Worm (Caenorhabditis elegans): ENCODE data around the gene mep-1.

The mep-1 gene

DNA sequence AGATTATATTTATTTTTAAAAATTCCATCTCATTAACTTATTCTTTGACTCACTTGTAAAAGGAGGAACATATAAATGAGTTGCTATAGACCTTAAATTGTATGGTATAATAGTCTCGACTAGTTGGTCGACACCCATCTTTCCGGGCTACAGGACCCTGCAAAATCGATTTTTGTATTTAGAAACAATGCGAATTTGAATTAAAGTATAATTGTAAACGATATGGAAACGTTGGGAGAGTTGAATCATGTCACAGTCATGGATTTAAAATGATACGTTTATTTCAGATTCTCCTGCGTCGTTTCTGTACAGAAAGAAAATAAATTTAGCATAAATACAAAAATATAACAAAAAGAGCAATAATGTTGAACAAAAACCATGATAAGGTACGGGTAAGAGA lies 45.3 kb upstream of the mep-1 start, which contains the start of gene catp-8 (continued):
- no peak for TF ChIP-seq cebp-1 (GFP tag; IDR thresholded peaks at IDR 0.05)
- TF ChIP-seq cebp-1 (tag; optimal IDR thresholded peaks at IDR 0.05), result peak; percentile 25
- TF ChIP-seq tbp1 (GFP tag; optimal IDR thresholded peaks at IDR 0.05), result peak; percentile 6
- no peak for TF ChIP-seq D2030.7 (GFP tag; IDR thresholded peaks at IDR 0.05)
- peak; percentile 8; the same call in 1 of the 2 replicates for TF ChIP-seq attf-6 (GFP tag; IDR thresholded peaks at IDR 0.05)
- peak; percentile 37 for TF ChIP-seq F49E8.2 (tag; optimal IDR thresholded peaks at IDR 0.05; ENCODE audit: insufficient read depth)
- TF ChIP-seq B0035.1 (tag; optimal IDR thresholded peaks at IDR 0.05), result no peak
- no peak for TF ChIP-seq lag-1 (GFP tag; IDR thresholded peaks at IDR 0.05)

DNA sequence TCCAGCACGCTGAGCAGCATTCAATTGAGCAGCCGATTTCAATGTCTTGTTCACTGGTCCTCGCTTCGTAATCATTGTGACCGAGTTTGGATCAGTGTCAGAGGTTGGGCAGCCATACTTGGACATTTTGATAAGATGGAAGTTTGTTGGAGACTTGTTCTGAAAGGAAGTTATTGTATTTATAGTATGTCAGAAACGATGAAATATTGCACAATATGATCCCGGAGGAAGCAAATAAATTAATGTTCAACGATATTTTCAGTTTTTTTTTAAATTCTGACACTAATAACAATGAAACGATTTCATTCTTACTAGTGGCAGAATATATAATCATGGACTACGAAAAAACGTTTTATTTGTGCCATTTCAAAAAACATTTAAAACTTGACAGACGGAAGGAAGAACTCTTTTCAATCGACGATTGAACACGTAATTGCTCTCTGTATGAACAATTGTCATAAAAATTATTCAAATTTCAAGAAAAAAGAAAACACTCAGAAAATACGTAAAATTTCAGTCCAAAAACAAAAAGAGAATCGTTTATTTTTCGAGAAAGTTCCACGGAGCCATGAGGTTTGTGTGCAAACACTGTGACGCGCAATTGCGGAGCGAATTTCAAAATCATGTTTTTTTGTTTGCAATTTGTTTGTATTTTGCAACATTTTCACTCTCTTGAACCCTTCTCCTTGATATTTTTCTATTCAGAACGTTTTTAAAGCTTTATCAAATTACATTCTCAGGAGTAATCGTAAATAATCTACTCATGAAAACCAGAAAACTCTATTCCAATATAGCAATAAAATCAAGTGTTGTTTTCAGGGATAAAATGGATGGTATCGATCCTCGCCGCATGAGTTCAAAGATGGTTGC lies 44.2 kb upstream of the mep-1 start, which contains the start of the genes mbf-1 and nse-4:
Gene mbf-1, minus strand, starts transcription at position 343 of the 870 bp plus-strand sequence.
Gene nse-4, plus strand, starts transcription at position 820 of the 870 bp plus-strand sequence.
- TF ChIP-seq lin-35 (GFP tag; optimal IDR thresholded peaks at IDR 0.05), result peak in 1 of 3 experiments; percentile 61
- no peak for TF ChIP-seq lir-1 (GFP tag; conservative IDR thresholded peaks at IDR 0.05)
- no peak for TF ChIP-seq dpff-1 (tag; optimal IDR thresholded peaks at IDR 0.05)
- TF ChIP-seq lsl-1 (GFP tag; optimal IDR thresholded peaks at IDR 0.05), result peak; percentile 39
- no peak for TF ChIP-seq ceh-91 (GFP tag; IDR thresholded peaks at IDR 0.05)
- TF ChIP-seq snpc-1.1 (tag; optimal IDR thresholded peaks at IDR 0.05; ENCODE audit: insufficient read depth), result no peak
- no peak for TF ChIP-seq unc-62 (GFP tag; optimal IDR thresholded peaks at IDR 0.05)
- TF ChIP-seq rcor-1 (GFP tag; IDR thresholded peaks at IDR 0.05), result no peak
- peak; percentile 32; the same call in 1 of the 2 replicates for TF ChIP-seq cebp-1 (GFP tag; IDR thresholded peaks at IDR 0.05)
- peak; percentile 79 for TF ChIP-seq cebp-1 (tag; optimal IDR thresholded peaks at IDR 0.05)
- peak; percentile 37; the same call in 1 of the 2 replicates for TF ChIP-seq hmg-1.2 (GFP tag; IDR thresholded peaks at IDR 0.05)
- peak; percentile 59 for TF ChIP-seq lin-40 (tag; optimal IDR thresholded peaks at IDR 0.05)
- no peak for TF ChIP-seq B0019.2 (GFP tag; conservative IDR thresholded peaks at IDR 0.05)
- peak; percentile 71; the same call in 1 of the 2 replicates for TF ChIP-seq lin-26 (GFP tag; IDR thresholded peaks at IDR 0.05)
- TF ChIP-seq dpl-1 (GFP tag; optimal IDR thresholded peaks at IDR 0.05), result peak; percentile 61
- TF ChIP-seq B0336.3 (GFP tag; IDR thresholded peaks at IDR 0.05), result no peak
- TF ChIP-seq ekl-4 (GFP tag; IDR thresholded peaks at IDR 0.05), result 0 out of 2 replicates have a peak, but pooled peaks have one; percentile 34
- TF ChIP-seq F33H1.4 (GFP tag; IDR thresholded peaks at IDR 0.05), result peak; percentile 53
- no peak for TF ChIP-seq mel-28 (tag; optimal IDR thresholded peaks at IDR 0.05; ENCODE audit: borderline replicate concordance)
- TF ChIP-seq snpc-1.3 (tag; optimal IDR thresholded peaks at IDR 0.05; ENCODE audit: insufficient read depth), result peak; percentile 51
- TF ChIP-seq F55B11.4 (tag; optimal IDR thresholded peaks at IDR 0.05; ENCODE audit: borderline replicate concordance, insufficient read depth), result no peak
- no peak for TF ChIP-seq tlf-1 (GFP tag; optimal IDR thresholded peaks at IDR 0.05)
- TF ChIP-seq mes-4 (tag; optimal IDR thresholded peaks at IDR 0.05), result no peak
- peak; percentile 98 for TF ChIP-seq hsf-1 (GFP tag; IDR thresholded peaks at IDR 0.05)
- peak in 1 of 2 experiments; percentile 12 for TF ChIP-seq let-607 (tag; optimal IDR thresholded peaks at IDR 0.05)
- TF ChIP-seq attf-3 (GFP tag; conservative IDR thresholded peaks at IDR 0.05), result no peak
- TF ChIP-seq B0261.1 (tag; optimal IDR thresholded peaks at IDR 0.05), result no peak
- no peak for TF ChIP-seq C17E4.6 (GFP tag; IDR thresholded peaks at IDR 0.05)
- peak; percentile 47 for TF ChIP-seq D2030.7 (GFP tag; IDR thresholded peaks at IDR 0.05)
- TF ChIP-seq F52B5.7 (tag; optimal IDR thresholded peaks at IDR 0.05), result no peak
- no peak for TF ChIP-seq lag-1 (GFP tag; IDR thresholded peaks at IDR 0.05)
- no peak for TF ChIP-seq dox-1 (GFP tag; IDR thresholded peaks at IDR 0.05)
- TF ChIP-seq Y67H2A.10 (GFP tag; conservative IDR thresholded peaks at IDR 0.05), result no peak
- TF ChIP-seq bed-2 (GFP tag; IDR thresholded peaks at IDR 0.05), result no peak
- TF ChIP-seq lin-54 (GFP tag; optimal IDR thresholded peaks at IDR 0.05), result peak; percentile 73
- no peak for TF ChIP-seq nfyb-1 (GFP tag; IDR thresholded peaks at IDR 0.05)
- TF ChIP-seq ztf-22 (GFP tag; optimal IDR thresholded peaks at IDR 0.05), result no peak
- TF ChIP-seq xnd-1 (tag; optimal IDR thresholded peaks at IDR 0.05), result no peak
- TF ChIP-seq T07F8.4 (tag; optimal IDR thresholded peaks at IDR 0.05), result no peak

All from whole organism, young adult.